Worm (Caenorhabditis elegans) whole organism, L2 larva: ENCODE data around the gene C25A6.1.

Experiments
- aly-2 ChIP-seq: fragments of 150-350 bp; optimal IDR thresholded peaks from 2 replicates; lab custom pipeline; 2014; ENCODE audit warnings: missing biosample characterization, missing genetic modification characterization
- nhr-11 ChIP-seq: fragments of 150-350 bp; optimal IDR thresholded peaks from 2 replicates; lab custom pipeline; 2014; ENCODE audit warnings: missing biosample characterization, missing genetic modification characterization
- nhr-25 ChIP-seq: fragments of 150-350 bp; sonication (generic microtip); optimal IDR thresholded peaks from 3 replicates; lab custom pipeline; 2014; ENCODE audit warnings: missing biosample characterization, missing genetic modification characterization

ce11 chrV:5433020-5433419, 24.7 kb downstream of the C25A6.1 start, which contains the start of gene acl-6:
- no peak for TF ChIP-seq nhr-11 (tag; lab: Kevin White, UChicago)
- no peak for TF ChIP-seq nhr-25 (tag; lab: Kevin White, UChicago)
- no peak for TF ChIP-seq aly-2 (tag; lab: Kevin White, UChicago)
